Fruit fly (Drosophila melanogaster): ENCODE data around the gene rdx.

Gene rdx

DNA sequence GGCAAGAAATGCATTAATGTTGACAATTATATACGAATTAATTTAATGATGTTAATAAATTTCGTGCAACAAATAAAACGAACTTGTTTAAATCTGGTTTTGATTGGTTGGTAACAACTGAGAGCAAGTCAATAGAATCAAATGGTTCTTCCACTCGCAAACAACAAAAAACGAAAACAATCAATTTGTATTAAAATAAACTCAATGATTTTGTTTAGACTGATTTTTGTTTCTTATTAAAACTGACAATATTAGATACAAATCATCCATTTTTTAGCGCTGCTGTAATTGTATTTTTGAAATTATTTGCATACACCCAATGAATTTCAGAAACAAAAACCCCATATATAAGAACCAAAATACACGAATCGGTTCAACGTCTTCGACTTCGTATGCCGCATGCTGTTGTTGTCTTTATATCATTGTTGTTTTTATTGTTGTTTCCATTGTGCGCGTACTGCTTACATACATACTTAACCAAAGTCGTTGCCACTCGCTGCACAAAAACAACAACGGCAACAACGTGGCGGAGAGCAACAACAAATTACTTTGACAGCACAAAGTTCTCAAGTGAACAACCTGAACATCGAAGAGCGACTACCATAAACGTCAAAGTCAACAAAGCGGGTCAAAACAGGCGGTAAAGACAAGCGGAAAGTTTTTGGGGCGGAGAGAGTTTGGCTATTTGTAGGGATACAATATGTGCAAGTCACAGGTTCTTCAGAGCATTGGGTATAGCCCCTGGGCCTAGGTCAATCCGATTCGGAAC is 4.7 kb downstream of the rdx start (continued):
- TF ChIP-seq Pdp1 (GFP tag; optimal IDR thresholded peaks at IDR 0.05) (no peak), CG2875 (GFP tag; optimal IDR thresholded peaks at IDR 0.05) (no peak), CG4617 (GFP tag; optimal IDR thresholded peaks at IDR 0.05; ENCODE audit: borderline replicate concordance) (no peak), tgo (GFP tag; IDR thresholded peaks at IDR 0.05) (no peak), CG13287 (GFP tag; IDR thresholded peaks at IDR 0.05; ENCODE audit: partially characterized antibody) (no peak), jigr1 (GFP tag; IDR thresholded peaks at IDR 0.05) (no peak), Usf (GFP tag; optimal IDR thresholded peaks at IDR 0.05) (no peak), CG11560 (tag; IDR thresholded peaks at IDR 0.05) (no peak), tll (GFP tag; optimal IDR thresholded peaks at IDR 0.05) (peak in 1 of 2 experiments; percentile 2), rib (GFP tag; IDR thresholded peaks at IDR 0.05) (no peak), amos (GFP tag; IDR thresholded peaks at IDR 0.05; ENCODE audit: partially characterized antibody) (no peak), pho (GFP tag; optimal IDR thresholded peaks at IDR 0.05) (no peak), Fer3 (tag; optimal IDR thresholded peaks at IDR 0.05) (no peak), CG3065 (GFP tag; optimal IDR thresholded peaks at IDR 0.05) (no peak), Atf-2 (GFP tag; optimal IDR thresholded peaks at IDR 0.05) (no peak), CG15073 (GFP tag; optimal IDR thresholded peaks at IDR 0.05) (no peak), CG6689 (GFP tag; IDR thresholded peaks at IDR 0.05) (no peak), Awh (GFP tag; IDR thresholded peaks at IDR 0.05) (peak; percentile 30; the same call in 1 of the 2 replicates), HLH54F (GFP tag; optimal IDR thresholded peaks at IDR 0.05) (no peak), Dbx (GFP tag; IDR thresholded peaks at IDR 0.05) (no peak), CG6791 (GFP tag; IDR thresholded peaks at IDR 0.05; ENCODE audit: partially characterized antibody) (no peak), CG17359 (tag; optimal IDR thresholded peaks at IDR 0.05) (no peak), sens (GFP tag) (peak; percentile 62), CG15514 (GFP tag; optimal IDR thresholded peaks at IDR 0.05) (no peak), CG11695 (GFP tag; IDR thresholded peaks at IDR 0.05) (no peak), NfI (GFP tag; optimal IDR thresholded peaks at IDR 0.05) (no peak), CG10147 (GFP tag; optimal IDR thresholded peaks at IDR 0.05) (no peak), CG10321 (GFP tag; IDR thresholded peaks at IDR 0.05) (no peak), slp2 (GFP tag; optimal IDR thresholded peaks at IDR 0.05) (no peak), her (GFP tag; optimal IDR thresholded peaks at IDR 0.05) (no peak), Ets65A (GFP tag) (no peak), Doc2 (GFP tag; IDR thresholded peaks at IDR 0.05) (no peak), ttk (GFP tag; IDR thresholded peaks at IDR 0.05) (no peak), so (GFP tag; IDR thresholded peaks at IDR 0.05) (0 out of 3 replicates have a peak, but pooled peaks have one; percentile 14), CG12942 (GFP tag; optimal IDR thresholded peaks at IDR 0.05) (no peak), Deaf1 (tag; optimal IDR thresholded peaks at IDR 0.05) (peak; percentile 2), MESR4 (GFP tag; optimal IDR thresholded peaks at IDR 0.05) (no peak), HLH4C (GFP tag; IDR thresholded peaks at IDR 0.05; ENCODE audit: partially characterized antibody) (no peak), Poxn (GFP tag; IDR thresholded peaks at IDR 0.05) (no peak), tin (GFP tag; optimal IDR thresholded peaks at IDR 0.05) (no peak), CG4707 (GFP tag; optimal IDR thresholded peaks at IDR 0.05) (no peak)

Measured in whole organism, embryonic.